Worm (Caenorhabditis elegans): ENCODE data around the gene ZK287.4.

ZK287.4 gene

ce11 chrV:9704399-9704798, 18.9 kb upstream of the ZK287.4 start (continued):
- TF ChIP-seq nhr-71 (tag; optimal IDR thresholded peaks at IDR 0.05) (peak; percentile 55), lin-14 (GFP tag; optimal IDR thresholded peaks at IDR 0.05) (peak; percentile 90), alr-1 (tag; optimal IDR thresholded peaks at IDR 0.05; ENCODE audit: borderline replicate concordance) (no peak), lsy-2 (tag; optimal IDR thresholded peaks at IDR 0.05) (peak; percentile 27 to 67), snu-23 (GFP tag; optimal IDR thresholded peaks at IDR 0.05) (peak; percentile 61), skn-1 (tag; optimal IDR thresholded peaks at IDR 0.05) (peak; percentile 61), mdl-1 (tag; optimal IDR thresholded peaks at IDR 0.05) (peak in 1 of 2 experiments; percentile 17), elt-2 (tag; optimal IDR thresholded peaks at IDR 0.05) (no peak), ztf-4 (tag; optimal IDR thresholded peaks at IDR 0.05) (no peak), ceh-90 (tag; optimal IDR thresholded peaks at IDR 0.05) (no peak), pqm-1 (tag; optimal IDR thresholded peaks at IDR 0.05) (no peak), xbp-1 (tag; optimal IDR thresholded peaks at IDR 0.05) (peak; percentile 20), dpl-1 (GFP tag; optimal IDR thresholded peaks at IDR 0.05) (peak in 2 of 3 experiments; percentile 14 to 35)

ce11 chrV:9703549-9703948, 18.1 kb upstream of the ZK287.4 start:
- TF ChIP-seq mef-2 (tag; optimal IDR thresholded peaks at IDR 0.05) (no peak), nhr-90 (tag; optimal IDR thresholded peaks at IDR 0.05; ENCODE audit: poor library complexity) (no peak), ceh-88 (GFP tag; IDR thresholded peaks at IDR 0.05) (no peak), ceh-63 (GFP tag; optimal IDR thresholded peaks at IDR 0.05) (no peak), egl-13 (tag; optimal IDR thresholded peaks at IDR 0.05) (no peak), snpc-4 (tag; optimal IDR thresholded peaks at IDR 0.05) (no peak), sox-4 (tag; optimal IDR thresholded peaks at IDR 0.05) (no peak), efl-1 (optimal IDR thresholded peaks at IDR 0.05) (no peak), efl-1 (GFP tag; optimal IDR thresholded peaks at IDR 0.05 in 1 of 2) (no peak), nhr-28 (tag; optimal IDR thresholded peaks at IDR 0.05) (no peak), fkh-4 (tag; optimal IDR thresholded peaks at IDR 0.05; ENCODE audit: borderline replicate concordance) (no peak), unc-130 (tag; optimal IDR thresholded peaks at IDR 0.05) (no peak)

- TF ChIP-seq hlh-4 (tag; optimal IDR thresholded peaks at IDR 0.05) (peak; percentile 57), vab-15 (tag; optimal IDR thresholded peaks at IDR 0.05) (no peak), ceh-82 (tag; optimal IDR thresholded peaks at IDR 0.05) (no peak), nhr-12 (tag; optimal IDR thresholded peaks at IDR 0.05) (no peak), F16B12.6 (tag; optimal IDR thresholded peaks at IDR 0.05) (no peak), fos-1 (tag; optimal IDR thresholded peaks at IDR 0.05) (no peak), ztf-4 (tag; optimal IDR thresholded peaks at IDR 0.05) (no peak)
These were observed 17.3 kb upstream of the ZK287.4 start, which contains the start of gene xbx-6 for ce11 chrV:9702755-9703154. TSS of gene xbx-6 (plus strand) at chrV:9703055.

DNA sequence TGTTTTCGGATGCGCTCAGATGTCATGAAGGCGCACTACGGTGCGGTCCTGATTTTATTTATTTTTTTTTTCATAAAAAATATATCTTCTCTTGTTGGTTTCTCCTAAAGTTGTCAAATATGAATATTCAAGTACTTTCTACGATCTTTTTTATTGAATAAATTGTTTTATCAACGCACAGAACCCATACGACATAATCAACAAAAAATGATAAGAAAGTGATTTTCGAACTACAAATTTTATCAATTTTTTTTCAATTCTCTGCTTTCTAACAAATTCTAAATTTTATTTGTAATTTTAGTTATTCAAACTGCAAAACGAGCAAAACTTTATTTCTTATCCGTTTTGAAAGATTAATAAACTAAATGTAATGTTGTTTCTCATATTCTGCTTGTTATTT, 16.4 kb upstream of the ZK287.4 start:
- no peak for TF ChIP-seq efl-1 (optimal IDR thresholded peaks at IDR 0.05)
- TF ChIP-seq efl-1 (GFP tag; optimal IDR thresholded peaks at IDR 0.05 in 1 of 2): no peak
- no peak for TF ChIP-seq zip-4 (GFP tag; optimal IDR thresholded peaks at IDR 0.05)
- TF ChIP-seq nhr-19 (GFP tag; conservative IDR thresholded peaks at IDR 0.05): no peak
- no peak for TF ChIP-seq unc-130 (tag; optimal IDR thresholded peaks at IDR 0.05)
- TF ChIP-seq elt-2 (tag; optimal IDR thresholded peaks at IDR 0.05): peak; percentile 44
- peak; percentile 29 for TF ChIP-seq tlp-1 (tag; optimal IDR thresholded peaks at IDR 0.05)
- TF ChIP-seq unc-30 (tag; optimal IDR thresholded peaks at IDR 0.05): no peak
- TF ChIP-seq efl-3 (GFP tag; optimal IDR thresholded peaks at IDR 0.05): no peak
- TF ChIP-seq mab-9 (GFP tag; IDR thresholded peaks at IDR 0.05): no peak
- TF ChIP-seq nhr-77 (tag; optimal IDR thresholded peaks at IDR 0.05): no peak
- TF ChIP-seq hpl-2 (GFP tag; optimal IDR thresholded peaks at IDR 0.05): no peak
- TF ChIP-seq aly-2 (tag; optimal IDR thresholded peaks at IDR 0.05): no peak
- TF ChIP-seq unc-98 (GFP tag; IDR thresholded peaks at IDR 0.05): no peak
